Worm (Caenorhabditis elegans): ENCODE measurements around the gene cdd-1.
A peak's percentile ranks its signal among the peaks of the same experiment; 100 is the strongest.

cdd-1 gene

ce11 chrX:8233554-8233953, 22.6 kb upstream of the cdd-1 start:
- TF ChIP-seq pha-4 (tag; optimal IDR thresholded peaks at IDR 0.05) (no peak), tbx-2 (tag; optimal IDR thresholded peaks at IDR 0.05) (no peak)

- peak; percentile 78 for TF ChIP-seq elt-2 (tag; optimal IDR thresholded peaks at IDR 0.05)
- peak; percentile 99 for TF ChIP-seq pha-4 (tag; optimal IDR thresholded peaks at IDR 0.05)
- peak; percentile 81 for TF ChIP-seq pqm-1 (tag; optimal IDR thresholded peaks at IDR 0.05)
- peak; percentile 38 for TF ChIP-seq snpc-4 (tag; optimal IDR thresholded peaks at IDR 0.05)
- peak; percentile 76 for TF ChIP-seq lin-39 (tag; optimal IDR thresholded peaks at IDR 0.05)
- TF ChIP-seq sea-2 (GFP tag; optimal IDR thresholded peaks at IDR 0.05), result peak; percentile 29
- peak; percentile 28 for TF ChIP-seq nhr-76 (tag; optimal IDR thresholded peaks at IDR 0.05)
- no peak for TF ChIP-seq nhr-12 (tag; optimal IDR thresholded peaks at IDR 0.05)
- peak; percentile 84 for TF ChIP-seq nhr-23 (tag; optimal IDR thresholded peaks at IDR 0.05)
- TF ChIP-seq ztf-11 (tag; optimal IDR thresholded peaks at IDR 0.05), result no peak
- TF ChIP-seq hmg-11 (tag; optimal IDR thresholded peaks at IDR 0.05), result peak; percentile 85
- TF ChIP-seq skn-1 (tag; optimal IDR thresholded peaks at IDR 0.05), result peak; percentile 85
- TF ChIP-seq eor-1 (tag; optimal IDR thresholded peaks at IDR 0.05), result peak in 1 of 2 experiments; percentile 59
- TF ChIP-seq mdl-1 (tag; optimal IDR thresholded peaks at IDR 0.05), result peak; percentile 95
- TF ChIP-seq R02D3.7 (tag; optimal IDR thresholded peaks at IDR 0.05), result peak; percentile 41
- TF ChIP-seq ztf-4 (tag; optimal IDR thresholded peaks at IDR 0.05), result peak; percentile 61
- no peak for TF ChIP-seq nhr-28 (tag; optimal IDR thresholded peaks at IDR 0.05)
- TF ChIP-seq nhr-11 (tag; optimal IDR thresholded peaks at IDR 0.05), result peak; percentile 59
- peak; percentile 86 for TF ChIP-seq nfya-1 (tag; optimal IDR thresholded peaks at IDR 0.05; ENCODE audit: insufficient read depth)
- TF ChIP-seq egl-27 (tag; optimal IDR thresholded peaks at IDR 0.05), result peak; percentile 47
- TF ChIP-seq ama-1 (optimal IDR thresholded peaks at IDR 0.05), result peak; percentile 76
- TF ChIP-seq lsy-12 (tag; optimal IDR thresholded peaks at IDR 0.05), result peak; percentile 84
- TF ChIP-seq tbx-2 (tag; optimal IDR thresholded peaks at IDR 0.05), result peak; percentile 71
- no peak for TF ChIP-seq nhr-77 (tag; optimal IDR thresholded peaks at IDR 0.05)
- peak; percentile 92 for TF ChIP-seq ceh-28 (tag; optimal IDR thresholded peaks at IDR 0.05)
- TF ChIP-seq ceh-16 (tag; optimal IDR thresholded peaks at IDR 0.05), result no peak
- no peak for TF ChIP-seq lin-15B (tag; optimal IDR thresholded peaks at IDR 0.05)
- peak; percentile 94 for TF ChIP-seq nhr-25 (tag; optimal IDR thresholded peaks at IDR 0.05)
- peak; percentile 92 for TF ChIP-seq nhr-43 (tag; optimal IDR thresholded peaks at IDR 0.05; ENCODE audit: poor library complexity, severe bottlenecking)
- TF ChIP-seq jun-1 (tag; optimal IDR thresholded peaks at IDR 0.05), result peak; percentile 88
- peak; percentile 4 for TF ChIP-seq elt-1 (tag; optimal IDR thresholded peaks at IDR 0.05)
- TF ChIP-seq unc-62 (GFP tag; optimal IDR thresholded peaks at IDR 0.05), result no peak
Observed at ce11 chrX:8231858-8232257, 20.9 kb upstream of the cdd-1 start, which contains the start of gene K02A6.3. K02A6.3 (minus strand) TSS chrX:8231931.

ce11 chrX:8230579-8230978, 19.6 kb upstream of the cdd-1 start:
- TF ChIP-seq nhr-28 (tag; optimal IDR thresholded peaks at IDR 0.05) (no peak), jun-1 (tag; optimal IDR thresholded peaks at IDR 0.05) (no peak), ZK546.5 (tag; optimal IDR thresholded peaks at IDR 0.05) (no peak)

ce11 chrX:8229221-8229620, 18.3 kb upstream of the cdd-1 start:
- TF ChIP-seq R02D3.7 (tag; optimal IDR thresholded peaks at IDR 0.05), result no peak
- no peak for TF ChIP-seq pqm-1 (tag; optimal IDR thresholded peaks at IDR 0.05)
- TF ChIP-seq lin-15B (tag; optimal IDR thresholded peaks at IDR 0.05), result no peak
- TF ChIP-seq sea-2 (GFP tag; optimal IDR thresholded peaks at IDR 0.05), result no peak
- no peak for TF ChIP-seq egl-27 (tag; optimal IDR thresholded peaks at IDR 0.05)

- TF ChIP-seq nhr-77 (tag; optimal IDR thresholded peaks at IDR 0.05) (no peak), nhr-67 (tag; optimal IDR thresholded peaks at IDR 0.05) (no peak), eor-1 (tag; optimal IDR thresholded peaks at IDR 0.05) (no peak), ztf-11 (tag; optimal IDR thresholded peaks at IDR 0.05) (no peak), elt-1 (tag; optimal IDR thresholded peaks at IDR 0.05) (no peak), tbx-2 (tag; optimal IDR thresholded peaks at IDR 0.05) (no peak), pqm-1 (tag; optimal IDR thresholded peaks at IDR 0.05) (no peak), lin-15B (tag; optimal IDR thresholded peaks at IDR 0.05) (no peak), ztf-4 (tag; optimal IDR thresholded peaks at IDR 0.05) (no peak), unc-39 (tag; optimal IDR thresholded peaks at IDR 0.05) (no peak), elt-3 (tag; optimal IDR thresholded peaks at IDR 0.05) (no peak), egl-27 (tag; optimal IDR thresholded peaks at IDR 0.05) (no peak)
Observed at ce11 chrX:8224916-8225315, 14.0 kb upstream of the cdd-1 start, which contains the start of gene K02A6.2. K02A6.2 (minus strand) TSS chrX:8225016.

All from whole organism, L3 larva.